Fruit fly (Drosophila melanogaster) whole organism, embryonic: ENCODE results near the gene CG46412.

Source experiments
- Antp ChIP-seq: fragments of 200-800 bp; sonication (Bioruptor generic); optimal IDR thresholded peaks from 3 replicates; lab custom pipeline; 2016; ENCODE audit warnings: missing biosample characterization, missing genetic modification characterization
- Bgb ChIP-seq: fragments of 200-800 bp; sonication (Bioruptor generic); IDR thresholded peaks from 2 replicates; pipeline ENCODE4 v1.3.6; 2022; ENCODE audit warnings: missing biosample characterization, missing genetic modification characterization; ENCODE audit not compliant: partially characterized antibody
- CG11560 ChIP-seq: fragments of 200-800 bp; sonication (Bioruptor generic); IDR thresholded peaks from 3 replicates; pipeline ENCODE4 v1.3.6; 2022; ENCODE audit warnings: missing biosample characterization, missing genetic modification characterization
- CG12942 ChIP-seq: fragments of 200-800 bp; sonication (Bioruptor generic); optimal IDR thresholded peaks from 3 replicates; lab custom pipeline; 2016; ENCODE audit warnings: missing biosample characterization, missing genetic modification characterization
- CG1603 ChIP-seq: fragments of 200-800 bp; sonication (Bioruptor generic); optimal IDR thresholded peaks from 2 replicates; lab custom pipeline; 2019; ENCODE audit warnings: missing biosample characterization, mild to moderate bottlenecking, missing genetic modification characterization, moderate library complexity
- CG1647 ChIP-seq: fragments of 200-800 bp; sonication (Bioruptor generic); optimal IDR thresholded peaks from 3 replicates; lab custom pipeline; 2016; ENCODE audit warnings: missing biosample characterization, missing genetic modification characterization
- CG2129 ChIP-seq: fragments of 200-800 bp; sonication (Bioruptor generic); IDR thresholded peaks from 2 replicates; pipeline ENCODE4 v1.3.6; 2022; ENCODE audit warnings: missing biosample characterization, missing genetic modification characterization; ENCODE audit not compliant: partially characterized antibody
- CG2199 ChIP-seq: fragments of 200-800 bp; sonication (Bioruptor generic); IDR thresholded peaks from 3 replicates; pipeline ENCODE4 v1.3.6; 2022; ENCODE audit warnings: missing biosample characterization, missing genetic modification characterization
- CG2678 ChIP-seq: fragments of 200-800 bp; sonication (Bioruptor generic); optimal IDR thresholded peaks from 3 replicates; lab custom pipeline; 2019; ENCODE audit warnings: missing biosample characterization, mild to moderate bottlenecking, missing genetic modification characterization, moderate library complexity
- CG2875 ChIP-seq: fragments of 200-800 bp; sonication (Bioruptor generic); optimal IDR thresholded peaks from 2 replicates; lab custom pipeline; 2017; ENCODE audit warnings: missing biosample characterization, mild to moderate bottlenecking, missing genetic modification characterization, missing genetic modification reagents
- CG32772 ChIP-seq: fragments of 200-800 bp; sonication (Bioruptor generic); IDR thresholded peaks from 2 replicates; pipeline ENCODE4 v1.3.6; 2022; ENCODE audit warnings: missing biosample characterization, missing genetic modification characterization
- CG42726 ChIP-seq: fragments of 200-800 bp; sonication (Bioruptor generic); IDR thresholded peaks from 2 replicates; pipeline ENCODE4 v1.3.6; 2022; ENCODE audit warnings: missing biosample characterization, missing genetic modification characterization; ENCODE audit not compliant: partially characterized antibody
- CG4328 ChIP-seq: fragments of 200-800 bp; sonication (Bioruptor generic); optimal IDR thresholded peaks from 3 replicates; lab custom pipeline; 2017; ENCODE audit warnings: missing biosample characterization, missing genetic modification reagents, missing genetic modification characterization
- CG43689 ChIP-seq: fragments of 200-800 bp; sonication (Bioruptor generic); IDR thresholded peaks from 2 replicates; pipeline ENCODE4 v1.3.6; 2022; ENCODE audit warnings: missing biosample characterization, missing genetic modification characterization
- CG4820 ChIP-seq: fragments of 200-800 bp; sonication (Bioruptor generic); optimal IDR thresholded peaks from 3 replicates; lab custom pipeline; 2016; ENCODE audit warnings: missing biosample characterization, missing genetic modification characterization
- CG4854 ChIP-seq: fragments of 200-800 bp; sonication (Bioruptor generic); optimal IDR thresholded peaks from 2 replicates; lab custom pipeline; 2016; ENCODE audit warnings: missing biosample characterization, missing genetic modification characterization, inconsistent platforms
- CG6854 ChIP-seq: fragments of 200-800 bp; sonication (Bioruptor generic); optimal IDR thresholded peaks from 3 replicates; lab custom pipeline; 2017; ENCODE audit warnings: missing biosample characterization, mild to moderate bottlenecking, missing genetic modification characterization
- CG7963 ChIP-seq: fragments of 200-800 bp; sonication (Bioruptor generic); IDR thresholded peaks from 3 replicates; pipeline ENCODE4 v1.3.6; 2022; ENCODE audit warnings: missing biosample characterization, missing genetic modification characterization; ENCODE audit not compliant: partially characterized antibody
- CG9797 ChIP-seq: fragments of 200-800 bp; sonication (Bioruptor generic); optimal IDR thresholded peaks from 3 replicates; lab custom pipeline; 2018; ENCODE audit warnings: missing biosample characterization, mild to moderate bottlenecking, missing genetic modification characterization
- CkIIα-i1 ChIP-seq: fragments of 200-800 bp; sonication (Bioruptor generic); IDR thresholded peaks from 2 replicates; pipeline ENCODE4 v1.3.6; 2022; ENCODE audit warnings: missing biosample characterization, missing genetic modification characterization
- D19A ChIP-seq: fragments of 200-800 bp; optimal IDR thresholded peaks from 3 replicates; lab custom pipeline; 2019; ENCODE audit warnings: missing biosample characterization, mild to moderate bottlenecking, missing genetic modification characterization, moderate library complexity
- D19B ChIP-seq: fragments of 200-800 bp; sonication (Bioruptor generic); optimal IDR thresholded peaks from 2 replicates; lab custom pipeline; 2017; ENCODE audit warnings: missing biosample characterization, mild to moderate bottlenecking, missing genetic modification characterization
- Dip3 ChIP-seq: fragments of 200-800 bp; sonication (Bioruptor generic); optimal IDR thresholded peaks from 3 replicates; lab custom pipeline; 2016; ENCODE audit warnings: missing biosample characterization, missing genetic modification characterization
- Doc3 ChIP-seq: fragments of 200-800 bp; sonication (Bioruptor generic); IDR thresholded peaks from 3 replicates; pipeline ENCODE4 v1.3.6; 2022; ENCODE audit warnings: missing biosample characterization, missing genetic modification characterization; ENCODE audit not compliant: partially characterized antibody
- Max ChIP-seq: fragments of 200-800 bp; sonication (Bioruptor generic); optimal IDR thresholded peaks from 2 replicates; lab custom pipeline; 2016; ENCODE audit warnings: missing biosample characterization, mild to moderate bottlenecking, missing genetic modification characterization
- Oaz ChIP-seq: fragments of 200-800 bp; sonication (Bioruptor generic); IDR thresholded peaks from 2 replicates; pipeline ENCODE4 v1.3.6; 2022; ENCODE audit warnings: missing biosample characterization, missing genetic modification characterization
- PHDP ChIP-seq: fragments of 200-800 bp; sonication (Bioruptor generic); optimal IDR thresholded peaks from 3 replicates; lab custom pipeline; 2018; ENCODE audit warnings: missing biosample characterization, mild to moderate bottlenecking, missing genetic modification characterization, moderate library complexity
- ato ChIP-seq: fragments of 200-800 bp; sonication (Bioruptor generic); IDR thresholded peaks from 2 replicates; pipeline ENCODE4 v1.3.6; 2022; ENCODE audit warnings: missing biosample characterization, missing genetic modification characterization; ENCODE audit not compliant: partially characterized antibody
- bbx ChIP-seq: fragments of 200-800 bp; sonication (Bioruptor generic); IDR thresholded peaks from 2 replicates; pipeline ENCODE4 v1.3.6; 2022; ENCODE audit warnings: missing biosample characterization, missing genetic modification characterization; ENCODE audit not compliant: partially characterized antibody
- btn ChIP-seq: fragments of 200-800 bp; sonication (Bioruptor generic); optimal IDR thresholded peaks from 2 replicates; lab custom pipeline; 2016; ENCODE audit warnings: missing biosample characterization, missing genetic modification characterization
- crol ChIP-seq: fragments of 200-800 bp; sonication (Bioruptor generic); IDR thresholded peaks from 2 replicates; pipeline ENCODE4 v1.3.6; 2022; ENCODE audit warnings: missing biosample characterization, missing genetic modification characterization
- dati ChIP-seq: fragments of 200-800 bp; sonication (Bioruptor generic); IDR thresholded peaks from 2 replicates; pipeline ENCODE4 v1.3.6; 2022; ENCODE audit warnings: missing biosample characterization, missing genetic modification characterization
- dmrt99B ChIP-seq: fragments of 200-800 bp; sonication (Bioruptor generic); optimal IDR thresholded peaks from 2 replicates; lab custom pipeline; 2018; ENCODE audit warnings: missing biosample characterization, mild to moderate bottlenecking, missing genetic modification characterization, moderate library complexity
- dpn ChIP-seq, 2 experiments: fragments of 200-800 bp; sonication (Bioruptor generic); optimal IDR thresholded peaks; 3 replicates each; lab custom pipeline; 2016; ENCODE audit warnings: missing biosample characterization in 2 of 2, missing genetic modification characterization in 2 of 2
- dysf ChIP-seq: fragments of 200-800 bp; sonication (Bioruptor generic); IDR thresholded peaks from 3 replicates; pipeline ENCODE4 v1.3.6; 2022; ENCODE audit warnings: missing biosample characterization, missing genetic modification characterization
- ftz-f1 ChIP-seq: fragments of 200-800 bp; sonication (Bioruptor generic); optimal IDR thresholded peaks from 2 replicates; lab custom pipeline; 2016; ENCODE audit warnings: missing biosample characterization, missing genetic modification characterization
- gem ChIP-seq: fragments of 200-800 bp; sonication (Bioruptor generic); optimal IDR thresholded peaks from 2 replicates; lab custom pipeline; 2019; ENCODE audit warnings: missing biosample characterization, mild to moderate bottlenecking, missing genetic modification characterization, moderate library complexity
- gro ChIP-seq: fragments of 200-800 bp; sonication (Bioruptor generic); optimal IDR thresholded peaks from 2 replicates; lab custom pipeline; 2016; ENCODE audit warnings: missing biosample characterization, missing genetic modification characterization
- inv ChIP-seq: fragments of 200-800 bp; sonication (Bioruptor generic); IDR thresholded peaks from 2 replicates; pipeline ENCODE4 v1.3.6; 2022; ENCODE audit warnings: missing biosample characterization, missing genetic modification characterization; ENCODE audit not compliant: partially characterized antibody
- kni ChIP-seq: fragments of 200-800 bp; sonication (Bioruptor generic); optimal IDR thresholded peaks from 3 replicates; lab custom pipeline; 2017; ENCODE audit warnings: mild to moderate bottlenecking, missing biosample characterization, missing genetic modification reagents, missing genetic modification characterization
- knrl ChIP-seq: fragments of 200-800 bp; sonication (Bioruptor generic); IDR thresholded peaks from 3 replicates; pipeline ENCODE4 v1.3.6; 2022; ENCODE audit warnings: missing biosample characterization, missing genetic modification characterization; ENCODE audit not compliant: partially characterized antibody
- mam ChIP-seq: fragments of 200-800 bp; sonication (Bioruptor generic); optimal IDR thresholded peaks from 3 replicates; lab custom pipeline; 2016; ENCODE audit warnings: missing biosample characterization, missing genetic modification characterization
- pita ChIP-seq: fragments of 200-800 bp; sonication (Bioruptor generic); optimal IDR thresholded peaks from 2 replicates; lab custom pipeline; 2017; ENCODE audit warnings: missing biosample characterization, mild to moderate bottlenecking, missing genetic modification characterization
- scrt ChIP-seq: fragments of 200-800 bp; sonication (Bioruptor generic); optimal IDR thresholded peaks from 2 replicates; lab custom pipeline; 2018; ENCODE audit warnings: missing biosample characterization, mild to moderate bottlenecking, missing genetic modification characterization, moderate library complexity
- seq ChIP-seq: fragments of 200-800 bp; sonication (Bioruptor generic); IDR thresholded peaks from 2 replicates; pipeline ENCODE4 v1.3.6; 2022; ENCODE audit warnings: missing biosample characterization, missing genetic modification characterization
- slbo ChIP-seq: fragments of 200-800 bp; sonication (Bioruptor generic); IDR thresholded peaks from 2 replicates; pipeline ENCODE4 v1.3.6; 2022; ENCODE audit warnings: missing biosample characterization, missing genetic modification characterization
- slou ChIP-seq: fragments of 200-800 bp; sonication (Bioruptor generic); optimal IDR thresholded peaks from 3 replicates; lab custom pipeline; 2016; ENCODE audit warnings: missing biosample characterization, missing genetic modification characterization
- stwl ChIP-seq: fragments of 200-800 bp; sonication (Bioruptor generic); optimal IDR thresholded peaks from 3 replicates; lab custom pipeline; 2018; ENCODE audit warnings: missing biosample characterization, mild to moderate bottlenecking, missing genetic modification characterization, moderate library complexity
- tin ChIP-seq: fragments of 200-800 bp; sonication (Bioruptor generic); optimal IDR thresholded peaks from 3 replicates; lab custom pipeline; 2016; ENCODE audit warnings: missing biosample characterization, missing genetic modification characterization
- trh ChIP-seq: fragments of 200-800 bp; sonication (Bioruptor generic); optimal IDR thresholded peaks from 2 replicates; lab custom pipeline; 2016; ENCODE audit warnings: missing biosample characterization, missing genetic modification characterization
- zen ChIP-seq: fragments of 200-800 bp; sonication (Bioruptor generic); optimal IDR thresholded peaks from 3 replicates; lab custom pipeline; 2018; ENCODE audit warnings: missing biosample characterization, mild to moderate bottlenecking, missing genetic modification characterization, moderate library complexity

The CG46412 gene

DNA sequence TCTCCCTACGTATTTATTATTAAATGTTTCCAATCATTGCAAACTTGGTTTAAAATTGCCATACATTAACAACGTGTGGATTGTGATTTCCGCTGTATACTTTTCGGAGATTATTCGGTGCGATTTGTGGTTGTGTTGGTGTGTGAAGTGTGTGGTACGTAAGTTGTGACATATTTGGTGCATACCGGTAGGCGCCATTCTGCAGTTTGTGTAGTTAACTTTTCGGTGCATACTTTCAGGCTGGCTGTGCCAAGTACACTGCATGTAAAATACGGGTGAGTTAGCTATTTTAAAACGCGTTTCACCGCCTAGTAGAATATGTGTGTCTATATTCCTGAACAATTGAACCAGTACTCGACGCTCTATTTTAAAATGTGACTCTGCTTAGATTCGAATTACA lies 40.6 kb downstream of the CG46412 start (continued):
- no peak for TF ChIP-seq Oaz (GFP tag; lab: Robert Waterston, UW)
- peak; percentile 78 for TF ChIP-seq Bgb (GFP tag; lab: Robert Waterston, UW)
- no peak for TF ChIP-seq CG7963
- no peak for TF ChIP-seq dmrt99B (tag; lab: Kevin White, UChicago)
- TF ChIP-seq tin (GFP tag; lab: Kevin White, UChicago): no peak
- TF ChIP-seq Doc3 (GFP tag; lab: Robert Waterston, UW): no peak
- no peak for TF ChIP-seq seq (GFP tag; lab: Robert Waterston, UW)
- peak; percentile 78 for TF ChIP-seq CG42726 (GFP tag; lab: Robert Waterston, UW)
- TF ChIP-seq zen (tag; lab: Kevin White, UChicago): no peak
- no peak for TF ChIP-seq CG43689 (GFP tag; lab: Robert Waterston, UW)
- TF ChIP-seq dysf: no peak
- TF ChIP-seq D19A (tag; lab: Kevin White, UChicago): peak; percentile 50
- no peak for TF ChIP-seq CG32772
- no peak for TF ChIP-seq mam (GFP tag; lab: Kevin White, UChicago)
- TF ChIP-seq inv (GFP tag; lab: Robert Waterston, UW): peak; percentile 31; the same call in 1 of the 2 replicates
- TF ChIP-seq trh: no peak
- TF ChIP-seq bbx: peak; percentile 71
- no peak for TF ChIP-seq CG11560 (tag; lab: Robert Waterston, UW)
- no peak for TF ChIP-seq CG4328 (GFP tag; lab: Kevin White, UChicago)
- TF ChIP-seq CG2678 (tag; lab: Kevin White, UChicago): no peak
- no peak for TF ChIP-seq scrt
- TF ChIP-seq dati (GFP tag; lab: Robert Waterston, UW): no peak
- no peak for TF ChIP-seq CG2199 (GFP tag; lab: Robert Waterston, UW)
- TF ChIP-seq CG9797 (GFP tag; lab: Kevin White, UChicago): no peak
- no peak for TF ChIP-seq ftz-f1 (GFP tag; lab: Kevin White, UChicago)
- no peak for TF ChIP-seq gem (tag; lab: Kevin White, UChicago)
- no peak for TF ChIP-seq CG2875
- TF ChIP-seq D19B (GFP tag; lab: Kevin White, UChicago): no peak
- no peak for TF ChIP-seq dpn (GFP tag; optimal IDR thresholded peaks at IDR 0.05; lab: Kevin White, UChicago)
- no peak for TF ChIP-seq kni (GFP tag; lab: Kevin White, UChicago)
- TF ChIP-seq CG1603: no peak
- TF ChIP-seq CG4820 (GFP tag; lab: Kevin White, UChicago): no peak
- peak; percentile 15 for TF ChIP-seq gro (GFP tag; lab: Kevin White, UChicago)
- no peak for TF ChIP-seq Antp (GFP tag; lab: Kevin White, UChicago)
- no peak for TF ChIP-seq btn
- TF ChIP-seq stwl (tag; lab: Kevin White, UChicago): peak; percentile 60
- peak; percentile 38; the same call in 1 of the 3 replicates for TF ChIP-seq knrl (GFP tag; lab: Robert Waterston, UW)
- TF ChIP-seq CG2129 (GFP tag; lab: Robert Waterston, UW): no peak
- no peak for TF ChIP-seq CG6854
- TF ChIP-seq Dip3 (GFP tag; lab: Kevin White, UChicago): no peak
- no peak for TF ChIP-seq CG1647 (GFP tag; lab: Kevin White, UChicago)
- no peak for TF ChIP-seq CkIIα-i1 (GFP tag; lab: Robert Waterston, UW)
- no peak for TF ChIP-seq slou (GFP tag; lab: Kevin White, UChicago)
- TF ChIP-seq ato: 0 out of 2 replicates have a peak, but pooled peaks have one; percentile 13
- TF ChIP-seq pita (GFP tag; lab: Kevin White, UChicago): peak; percentile 36
- TF ChIP-seq CG12942 (GFP tag; lab: Kevin White, UChicago): no peak
- no peak for TF ChIP-seq Max (GFP tag; lab: Kevin White, UChicago)
- TF ChIP-seq CG4854 (GFP tag; lab: Kevin White, UChicago): no peak
- TF ChIP-seq crol: no peak
- no peak for TF ChIP-seq PHDP
- no peak for TF ChIP-seq slbo (GFP tag; lab: Robert Waterston, UW)
